Fruit fly (Drosophila melanogaster) whole organism, prepupa: ENCODE results near the gene CG12316.
A peak's percentile ranks its signal among the peaks of the same experiment; 100 is the strongest.

Source experiments
- Blimp-1 ChIP-seq: fragments of 200-800 bp; sonication (Bioruptor generic); optimal IDR thresholded peaks from 3 replicates; lab custom pipeline; 2017; ENCODE audit warnings: missing biosample characterization, missing genetic modification characterization, mild to moderate bottlenecking, moderate library complexity, missing genetic modification reagents
- CG10669 ChIP-seq: fragments of 200-800 bp; sonication (Bioruptor generic); optimal IDR thresholded peaks from 3 replicates; lab custom pipeline; 2018; ENCODE audit warnings: missing biosample characterization, mild to moderate bottlenecking, missing genetic modification characterization, moderate library complexity
- CG11902 ChIP-seq: fragments of 200-800 bp; sonication (Bioruptor generic); optimal IDR thresholded peaks from 3 replicates; lab custom pipeline; 2016; ENCODE audit warnings: missing biosample characterization, missing genetic modification characterization
- CG6163 ChIP-seq: fragments of 200-800 bp; sonication (Bioruptor generic); IDR thresholded peaks from 3 replicates; pipeline ENCODE4 v1.3.6; 2022; ENCODE audit warnings: missing biosample characterization, missing genetic modification characterization
- CG6854 ChIP-seq: fragments of 200-800 bp; sonication (Bioruptor generic); optimal IDR thresholded peaks from 2 replicates; lab custom pipeline; 2017; ENCODE audit warnings: missing biosample characterization, mild to moderate bottlenecking, missing genetic modification characterization
- CG8319 ChIP-seq: fragments of 200-800 bp; sonication (Bioruptor generic); optimal IDR thresholded peaks from 3 replicates; lab custom pipeline; 2016; ENCODE audit warnings: missing biosample characterization, missing genetic modification characterization
- CG9139 ChIP-seq: fragments of 200-800 bp; sonication (Bioruptor generic); optimal IDR thresholded peaks from 3 replicates; lab custom pipeline; 2017; ENCODE audit warnings: missing biosample characterization, mild to moderate bottlenecking, missing genetic modification characterization
- Hr39 ChIP-seq: fragments of 200-800 bp; sonication (Bioruptor generic); optimal IDR thresholded peaks from 2 replicates; lab custom pipeline; 2016; ENCODE audit warnings: missing biosample characterization, missing genetic modification characterization
- Hr4 ChIP-seq: fragments of 200-800 bp; sonication (Bioruptor generic); optimal IDR thresholded peaks from 3 replicates; lab custom pipeline; 2016; ENCODE audit warnings: missing biosample characterization, missing genetic modification characterization
- Lpt ChIP-seq: fragments of 200-800 bp; sonication (Bioruptor generic); optimal IDR thresholded peaks from 3 replicates; lab custom pipeline; 2016; ENCODE audit warnings: missing biosample characterization, missing genetic modification characterization
- OdsH ChIP-seq: fragments of 200-800 bp; sonication (Bioruptor generic); optimal IDR thresholded peaks from 3 replicates; lab custom pipeline; 2016; ENCODE audit warnings: missing biosample characterization, missing genetic modification characterization
- Sox15 ChIP-seq: fragments of 200-800 bp; sonication (Bioruptor generic); optimal IDR thresholded peaks from 3 replicates; lab custom pipeline; 2016; ENCODE audit warnings: missing biosample characterization, missing genetic modification characterization
- fkh ChIP-seq: fragments of 200-800 bp; sonication (Bioruptor generic); optimal IDR thresholded peaks from 3 replicates; lab custom pipeline; 2017; ENCODE audit warnings: missing biosample characterization, mild to moderate bottlenecking, missing genetic modification characterization, moderate library complexity
- svp ChIP-seq: fragments of 200-800 bp; sonication (Bioruptor generic); peaks from one replicate; lab custom pipeline; 2016; ENCODE audit warnings: missing biosample characterization, missing genetic modification characterization

- TF ChIP-seq Hr4 (GFP tag; lab: Kevin White, UChicago), result no peak
- TF ChIP-seq fkh, result no peak
- no peak for TF ChIP-seq CG11902
- no peak for TF ChIP-seq CG9139 (GFP tag; lab: Kevin White, UChicago)
- TF ChIP-seq Lpt (GFP tag; lab: Kevin White, UChicago), result no peak
- TF ChIP-seq CG8319 (GFP tag; lab: Kevin White, UChicago), result no peak
- TF ChIP-seq Sox15 (GFP tag; lab: Kevin White, UChicago), result no peak
- no peak for TF ChIP-seq CG6163 (GFP tag; lab: Robert Waterston, UW)
- TF ChIP-seq svp (GFP tag; lab: Kevin White, UChicago), result no peak
- no peak for TF ChIP-seq Hr39 (GFP tag; lab: Kevin White, UChicago)
- TF ChIP-seq CG6854 (GFP tag; lab: Kevin White, UChicago), result peak; percentile 80
- TF ChIP-seq Blimp-1 (GFP tag; lab: Kevin White, UChicago), result no peak
- no peak for TF ChIP-seq CG10669
- TF ChIP-seq OdsH (GFP tag; lab: Kevin White, UChicago), result no peak
These were observed 11.6 kb downstream of the CG12316 start, which contains the start of gene CG16959 for dm6 chr3L:15125077-15125652.
